Fruit fly (Drosophila melanogaster): Measurements from ENCODE around the gene CG1647.

CG1647 gene

dm6 chr3R:28859058-28859526 lies 39.1 kb downstream of the CG1647 start, which contains the start of gene Inx3 (continued):
- TF ChIP-seq bbx (GFP tag; IDR thresholded peaks at IDR 0.05; ENCODE audit: partially characterized antibody) (peak; percentile 48; the same call in 1 of the 2 replicates), Bteb2 (GFP tag; optimal IDR thresholded peaks at IDR 0.05) (no peak), repo (GFP tag; optimal IDR thresholded peaks at IDR 0.05) (peak; percentile 8), CG12769 (tag; optimal IDR thresholded peaks at IDR 0.05) (peak; percentile 70), CG15479 (GFP tag; optimal IDR thresholded peaks at IDR 0.05) (peak; percentile 92), NC2β (GFP tag; optimal IDR thresholded peaks at IDR 0.05) (peak; percentile 2), tna (GFP tag; IDR thresholded peaks at IDR 0.05; ENCODE audit: partially characterized antibody) (no peak; the same call in 1 of the 2 replicates), sna (GFP tag; IDR thresholded peaks at IDR 0.05; ENCODE audit: partially characterized antibody) (0 out of 2 replicates have a peak, but pooled peaks have one; percentile 30), CG6813 (GFP tag; optimal IDR thresholded peaks at IDR 0.05) (no peak), CG10431 (GFP tag; optimal IDR thresholded peaks at IDR 0.05) (peak; percentile 6), sens-2 (GFP tag; IDR thresholded peaks at IDR 0.05) (peak; percentile 76), Optix (GFP tag; IDR thresholded peaks at IDR 0.05) (peak; percentile 31; the same call in 1 of the 3 replicates), Hmr (GFP tag; optimal IDR thresholded peaks at IDR 0.05) (peak; percentile 9), Kr (GFP tag; optimal IDR thresholded peaks at IDR 0.05) (peak; percentile 71), ci (GFP tag; IDR thresholded peaks at IDR 0.05) (peak; percentile 76; the same call in 2 of the 3 replicates), CG8924 (tag; optimal IDR thresholded peaks at IDR 0.05) (peak; percentile 37), Hmx (GFP tag; optimal IDR thresholded peaks at IDR 0.05) (no peak), Antp (GFP tag; optimal IDR thresholded peaks at IDR 0.05) (no peak), CG15514 (GFP tag; optimal IDR thresholded peaks at IDR 0.05) (peak; percentile 97), aop (GFP tag; IDR thresholded peaks at IDR 0.05) (no peak), CG2202 (tag; optimal IDR thresholded peaks at IDR 0.05) (peak; percentile 13), CG2678 (tag; optimal IDR thresholded peaks at IDR 0.05) (peak; percentile 7), MTF-1 (GFP tag; optimal IDR thresholded peaks at IDR 0.05; ENCODE audit: borderline replicate concordance) (peak; percentile 22), CG6854 (GFP tag; optimal IDR thresholded peaks at IDR 0.05) (peak; percentile 7), Pdp1 (GFP tag; optimal IDR thresholded peaks at IDR 0.05) (peak in 1 of 2 experiments; percentile 3), ac (GFP tag; optimal IDR thresholded peaks at IDR 0.05) (peak; percentile 46)

DNA sequence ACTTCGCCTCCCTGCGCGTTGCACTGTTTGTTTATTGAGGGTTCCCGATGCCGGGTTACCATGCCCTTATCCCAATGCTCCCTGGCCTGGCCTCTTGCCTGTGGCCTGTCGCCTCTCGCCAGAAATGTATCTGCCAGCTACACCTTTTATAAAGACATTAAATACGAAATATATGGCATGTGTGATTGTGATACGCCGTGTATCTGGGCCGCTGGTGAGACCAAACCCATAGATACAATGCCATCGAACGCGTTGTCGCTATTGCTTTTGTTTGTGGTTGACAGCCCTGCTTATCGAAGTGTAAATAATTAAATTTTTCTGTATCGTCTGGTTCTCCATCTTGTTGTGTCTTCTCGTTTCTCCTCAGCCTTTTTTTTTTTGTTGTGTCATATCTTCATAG lies 40.6 kb downstream of the CG1647 start:
- TF ChIP-seq CG14014 (GFP tag; IDR thresholded peaks at IDR 0.05): no peak
- peak; percentile 51 for TF ChIP-seq grn (GFP tag; optimal IDR thresholded peaks at IDR 0.05)
- TF ChIP-seq CG12219 (GFP tag; optimal IDR thresholded peaks at IDR 0.05): no peak
- no peak for TF ChIP-seq mam (GFP tag; optimal IDR thresholded peaks at IDR 0.05)
- no peak for TF ChIP-seq pnt (GFP tag; optimal IDR thresholded peaks at IDR 0.05)
- TF ChIP-seq esg (GFP tag; conservative IDR thresholded peaks at IDR 0.05): no peak
- TF ChIP-seq CG14710 (tag; optimal IDR thresholded peaks at IDR 0.05): no peak
- TF ChIP-seq CG15479 (GFP tag; optimal IDR thresholded peaks at IDR 0.05): peak; percentile 9
- TF ChIP-seq CG1792 (GFP tag; optimal IDR thresholded peaks at IDR 0.05): no peak
- TF ChIP-seq pita (GFP tag; optimal IDR thresholded peaks at IDR 0.05): no peak
- TF ChIP-seq dm (GFP tag; optimal IDR thresholded peaks at IDR 0.05): no peak
- no peak for TF ChIP-seq CG11247 (GFP tag; IDR thresholded peaks at IDR 0.05)
- no peak for TF ChIP-seq CG34376 (GFP tag; optimal IDR thresholded peaks at IDR 0.05)
- no peak for TF ChIP-seq peb (GFP tag; IDR thresholded peaks at IDR 0.05)
- TF ChIP-seq D (optimal IDR thresholded peaks at IDR 0.05): peak; percentile 18
- no peak for TF ChIP-seq D (GFP tag; optimal IDR thresholded peaks at IDR 0.05)
- no peak for TF ChIP-seq salm (tag; optimal IDR thresholded peaks at IDR 0.05)
- TF ChIP-seq Deaf1 (tag; optimal IDR thresholded peaks at IDR 0.05): no peak
- no peak for TF ChIP-seq rib (GFP tag; IDR thresholded peaks at IDR 0.05)
- TF ChIP-seq CG8478 (optimal IDR thresholded peaks at IDR 0.05): no peak
- no peak for TF ChIP-seq CG6272 (GFP tag; IDR thresholded peaks at IDR 0.05)
- TF ChIP-seq crol (GFP tag; IDR thresholded peaks at IDR 0.05): 0 out of 2 replicates have a peak, but pooled peaks have one; percentile 11
- no peak for TF ChIP-seq Meics (GFP tag; optimal IDR thresholded peaks at IDR 0.05)
- TF ChIP-seq knrl (GFP tag; IDR thresholded peaks at IDR 0.05; ENCODE audit: partially characterized antibody): no peak
- no peak for TF ChIP-seq ERR (GFP tag; optimal IDR thresholded peaks at IDR 0.05)
- TF ChIP-seq CG13424 (tag; optimal IDR thresholded peaks at IDR 0.05): no peak
